Worm (Caenorhabditis elegans): ENCODE measurements around the gene gstk-2.

DNA sequence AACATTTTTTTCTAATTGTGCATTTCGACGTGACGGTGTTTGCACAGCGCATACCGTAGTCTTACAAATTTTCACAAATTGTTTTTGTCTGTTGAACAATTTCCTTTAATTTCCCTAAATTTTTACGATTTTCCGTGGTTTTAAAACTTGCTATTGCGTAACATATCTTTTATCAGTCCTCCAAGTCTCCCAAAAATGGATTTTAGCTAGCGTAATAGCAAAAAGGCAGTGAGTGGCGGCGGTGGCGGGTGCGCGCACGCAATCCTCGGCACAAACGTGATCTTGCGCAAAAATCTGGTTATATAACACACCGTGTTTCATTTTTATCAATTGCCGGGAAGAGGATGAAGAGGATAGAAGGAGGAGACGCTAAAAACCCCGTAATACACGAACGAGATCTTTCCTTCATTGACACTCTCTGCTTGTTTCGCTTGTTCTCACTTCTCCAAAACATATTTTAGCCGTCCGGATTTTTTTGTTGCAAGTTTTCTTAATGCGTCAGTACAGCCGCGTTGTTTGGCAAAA is 5.8 kb downstream of the gstk-2 start:
- TF ChIP-seq dpl-1 (GFP tag; optimal IDR thresholded peaks at IDR 0.05) (no peak), ama-1 (optimal IDR thresholded peaks at IDR 0.05) (no peak), nhr-28 (tag; optimal IDR thresholded peaks at IDR 0.05) (no peak), mdl-1 (tag; optimal IDR thresholded peaks at IDR 0.05) (no peak), tbx-2 (tag; optimal IDR thresholded peaks at IDR 0.05) (no peak), snpc-4 (tag; optimal IDR thresholded peaks at IDR 0.05) (no peak), egl-27 (tag; optimal IDR thresholded peaks at IDR 0.05) (no peak), nhr-77 (tag; optimal IDR thresholded peaks at IDR 0.05) (no peak), blmp-1 (tag; optimal IDR thresholded peaks at IDR 0.05) (peak; percentile 66), alr-1 (tag; optimal IDR thresholded peaks at IDR 0.05; ENCODE audit: borderline replicate concordance) (no peak), ztf-11 (tag; optimal IDR thresholded peaks at IDR 0.05) (no peak), lin-14 (GFP tag; optimal IDR thresholded peaks at IDR 0.05) (no peak)
